Fruit fly (Drosophila melanogaster): ENCODE data around the gene CG33159.

The CG33159 gene

dm6 chr3L:3178530-3179096 lies 25.6 kb downstream of the CG33159 start, which contains the start of the genes MnM and Girdin (continued):
- TF ChIP-seq Hr51 (GFP tag; optimal IDR thresholded peaks at IDR 0.05) (peak in 1 of 2 experiments; percentile 74), Xbp1 (GFP tag; optimal IDR thresholded peaks at IDR 0.05) (peak; percentile 79), zfh2 (GFP tag; optimal IDR thresholded peaks at IDR 0.05) (peak; percentile 91), Abd-B (GFP tag; optimal IDR thresholded peaks at IDR 0.05) (peak; percentile 75), CG16779 (GFP tag; IDR thresholded peaks at IDR 0.05) (no peak), GATAe (GFP tag; conservative IDR thresholded peaks at IDR 0.05) (no peak), tna (GFP tag; IDR thresholded peaks at IDR 0.05; ENCODE audit: partially characterized antibody) (peak; percentile 43; the same call in 1 of the 2 replicates), B-H2 (GFP tag; optimal IDR thresholded peaks at IDR 0.05) (no peak), CkIIα-i1 (GFP tag; IDR thresholded peaks at IDR 0.05) (no peak), Med (GFP tag) (peak; percentile 94), rib (GFP tag; IDR thresholded peaks at IDR 0.05) (no peak), ATbp (GFP tag; optimal IDR thresholded peaks at IDR 0.05) (no peak), crol (GFP tag; IDR thresholded peaks at IDR 0.05) (no peak), Hr78 (GFP tag; optimal IDR thresholded peaks at IDR 0.05) (no peak), CG9215 (GFP tag; IDR thresholded peaks at IDR 0.05) (peak; percentile 67), ac (GFP tag; optimal IDR thresholded peaks at IDR 0.05) (no peak), fd96Cb (tag; optimal IDR thresholded peaks at IDR 0.05) (peak; percentile 16), CG3995 (GFP tag; optimal IDR thresholded peaks at IDR 0.05) (peak; percentile 86), Spps (tag; optimal IDR thresholded peaks at IDR 0.05) (no peak), Side (GFP tag; optimal IDR thresholded peaks at IDR 0.05) (peak; percentile 49), CG30431 (GFP tag; optimal IDR thresholded peaks at IDR 0.05) (peak; percentile 15), mld (GFP tag; IDR thresholded peaks at IDR 0.05; ENCODE audit: partially characterized antibody) (peak; percentile 60; the same call in 1 of the 3 replicates), Atf6 (GFP tag; IDR thresholded peaks at IDR 0.05) (no peak; the same call in 1 of the 2 replicates), CG1792 (GFP tag; optimal IDR thresholded peaks at IDR 0.05) (peak; percentile 17), CG14441 (GFP tag; IDR thresholded peaks at IDR 0.05) (0 out of 2 replicates have a peak, but pooled peaks have one; percentile 19), CG2116 (GFP tag; optimal IDR thresholded peaks at IDR 0.05) (peak; percentile 85), CG32772 (GFP tag; IDR thresholded peaks at IDR 0.05) (peak; percentile 44; the same call in 1 of the 2 replicates), wdn (GFP tag; IDR thresholded peaks at IDR 0.05) (no peak), CG18599 (GFP tag; optimal IDR thresholded peaks at IDR 0.05) (peak; percentile 44), CG33213 (GFP tag; optimal IDR thresholded peaks at IDR 0.05) (peak; percentile 64), HmgZ (tag; optimal IDR thresholded peaks at IDR 0.05) (peak; percentile 82), trh (GFP tag; optimal IDR thresholded peaks at IDR 0.05) (peak; percentile 17), CG10959 (GFP tag; IDR thresholded peaks at IDR 0.05) (no peak), lov (optimal IDR thresholded peaks at IDR 0.05) (no peak), lov (GFP tag; IDR thresholded peaks at IDR 0.05) (no peak), Hmr (GFP tag; optimal IDR thresholded peaks at IDR 0.05) (peak; percentile 59), Nf-YC (tag; optimal IDR thresholded peaks at IDR 0.05) (no peak), Vsx1 (GFP tag; optimal IDR thresholded peaks at IDR 0.05) (no peak), CG7372 (GFP tag; IDR thresholded peaks at IDR 0.05) (0 out of 2 replicates have a peak, but pooled peaks have one; percentile 11), CG7839 (tag; optimal IDR thresholded peaks at IDR 0.05) (no peak), z (GFP tag; IDR thresholded peaks at IDR 0.05) (no peak), CG4360 (GFP tag; IDR thresholded peaks at IDR 0.05) (no peak), CG13624 (GFP tag; optimal IDR thresholded peaks at IDR 0.05) (peak; percentile 80), Adf1 (GFP tag; IDR thresholded peaks at IDR 0.05) (no peak), CG11456 (GFP tag; IDR thresholded peaks at IDR 0.05) (peak; percentile 57; the same call in 2 of the 3 replicates), CG7271 (tag; optimal IDR thresholded peaks at IDR 0.05) (no peak), Meics (GFP tag; optimal IDR thresholded peaks at IDR 0.05) (peak; percentile 22), Sox100B (GFP tag; optimal IDR thresholded peaks at IDR 0.05) (no peak), CG34224 (GFP tag; IDR thresholded peaks at IDR 0.05; ENCODE audit: partially characterized antibody) (peak; percentile 74; the same call in 2 of the 3 replicates), inv (GFP tag; IDR thresholded peaks at IDR 0.05; ENCODE audit: partially characterized antibody) (peak; percentile 87)
